Worm (Caenorhabditis elegans) whole organism, young adult: Measurements from ENCODE around the gene gpa-4.

ENCODE experiments used
- B0019.2 ChIP-seq: fragments of 200-800 bp; sonication (Bioruptor generic); conservative IDR thresholded peaks from 2 replicates; pipeline ENCODE4 v1.3.6; 2022; ENCODE audit warnings: missing genetic modification reagents, missing genetic modification characterization, missing compliant biosample characterization
- B0035.1 ChIP-seq: sonication (generic microtip); optimal IDR thresholded peaks from 2 replicates; lab custom pipeline; 2016; ENCODE audit warnings: missing genetic modification characterization, mild to moderate bottlenecking, missing compliant biosample characterization, missing genotype, missing genetic modification reagents
- C17E4.6 ChIP-seq: fragments of 200-800 bp; sonication (Bioruptor generic); IDR thresholded peaks from 2 replicates; pipeline ENCODE4 v1.3.6; 2022; ENCODE audit warnings: missing genetic modification reagents, missing genetic modification characterization, missing compliant biosample characterization
- D2030.7 ChIP-seq: fragments of 200-800 bp; sonication (Bioruptor generic); IDR thresholded peaks from 2 replicates; pipeline ENCODE4 v1.3.6; 2022; ENCODE audit warnings: missing genetic modification reagents, missing genetic modification characterization, missing compliant biosample characterization
- F22D6.2 ChIP-seq: sonication (generic microtip); optimal IDR thresholded peaks from 2 replicates; lab custom pipeline; 2016; ENCODE audit warnings: mild to moderate bottlenecking, missing genetic modification characterization, missing compliant biosample characterization
- F23B12.7 ChIP-seq: sonication (generic microtip); optimal IDR thresholded peaks from 2 replicates; lab custom pipeline; 2017; ENCODE audit warnings: missing genetic modification characterization, mild to moderate bottlenecking, missing compliant biosample characterization, antibody characterized with exemption, moderate library complexity; ENCODE audit not compliant: insufficient read depth
- F37B4.10 ChIP-seq: fragments of 200-800 bp; sonication (Bioruptor generic); IDR thresholded peaks from 2 replicates; pipeline ENCODE4 v1.3.6; 2022; ENCODE audit warnings: missing genetic modification characterization, missing compliant biosample characterization
- F49E8.2 ChIP-seq: sonication (generic microtip); optimal IDR thresholded peaks from 3 replicates; lab custom pipeline; 2017; ENCODE audit warnings: missing genetic modification characterization, mild to moderate bottlenecking, missing compliant biosample characterization, antibody characterized with exemption, moderate library complexity; ENCODE audit not compliant: insufficient read depth
- T07F8.4 ChIP-seq: sonication (generic microtip); optimal IDR thresholded peaks from 2 replicates; lab custom pipeline; 2016; ENCODE audit warnings: mild to moderate bottlenecking, missing genetic modification characterization, moderate library complexity, missing compliant biosample characterization
- Y67H2A.10 ChIP-seq: fragments of 200-800 bp; sonication (Bioruptor generic); conservative IDR thresholded peaks from 2 replicates; pipeline ENCODE4 v1.3.6; 2022; ENCODE audit warnings: missing genetic modification reagents, missing genetic modification characterization, missing compliant biosample characterization
- ZK185.1 ChIP-seq: sonication (generic microtip); optimal IDR thresholded peaks from 2 replicates; lab custom pipeline; 2016; ENCODE audit warnings: mild to moderate bottlenecking, missing genetic modification characterization, missing compliant biosample characterization; ENCODE audit not compliant: poor library complexity, severe bottlenecking
- aptf-2 ChIP-seq: fragments of 200-800 bp; sonication (Bioruptor generic); conservative IDR thresholded peaks from 2 replicates; pipeline ENCODE4 v1.3.6; 2022; ENCODE audit warnings: missing genetic modification reagents, missing genetic modification characterization, missing compliant biosample characterization
- athp-1 ChIP-seq: sonication (generic microtip); optimal IDR thresholded peaks from 2 replicates; lab custom pipeline; 2017; ENCODE audit warnings: mild to moderate bottlenecking, missing genetic modification characterization, missing compliant biosample characterization
- attf-3 ChIP-seq: fragments of 200-800 bp; sonication (Bioruptor generic); conservative IDR thresholded peaks from 2 replicates; pipeline ENCODE4 v1.3.6; 2022; ENCODE audit warnings: missing genetic modification reagents, missing genetic modification characterization, missing compliant biosample characterization
- attf-5 ChIP-seq: fragments of 200-800 bp; sonication (Bioruptor generic); optimal IDR thresholded peaks from 2 replicates; lab custom pipeline; 2018; ENCODE audit warnings: mild to moderate bottlenecking, missing genetic modification characterization, missing compliant biosample characterization
- attf-6 ChIP-seq: fragments of 200-800 bp; sonication (Bioruptor generic); IDR thresholded peaks from 2 replicates; pipeline ENCODE4 v1.3.6; 2022; ENCODE audit warnings: missing genetic modification reagents, missing genetic modification characterization, missing compliant biosample characterization
- bed-1 ChIP-seq: fragments of 200-800 bp; sonication (Bioruptor generic); IDR thresholded peaks from 2 replicates; pipeline ENCODE4 v1.3.6; 2022; ENCODE audit warnings: missing genetic modification reagents, missing genetic modification characterization, missing compliant biosample characterization
- bed-2 ChIP-seq: fragments of 200-800 bp; sonication (Bioruptor generic); IDR thresholded peaks from 2 replicates; pipeline ENCODE4 v1.3.6; 2022; ENCODE audit warnings: missing genetic modification reagents, missing genetic modification characterization, missing compliant biosample characterization
- cebp-2 ChIP-seq: fragments of 200-800 bp; sonication (Bioruptor generic); IDR thresholded peaks from 2 replicates; pipeline ENCODE4 v1.3.6; 2022; ENCODE audit warnings: missing genetic modification characterization, missing compliant biosample characterization
- ceh-100 ChIP-seq: fragments of 200-800 bp; sonication (Bioruptor generic); IDR thresholded peaks from 2 replicates; pipeline ENCODE4 v1.3.6; 2022; ENCODE audit warnings: missing genetic modification reagents, missing genetic modification characterization, missing compliant biosample characterization
- ceh-40 ChIP-seq: fragments of 200-800 bp; sonication (Bioruptor generic); IDR thresholded peaks from 2 replicates; pipeline ENCODE4 v1.3.6; 2022; ENCODE audit warnings: missing genetic modification characterization, missing compliant biosample characterization
- ceh-91 ChIP-seq: fragments of 200-800 bp; sonication (Bioruptor generic); IDR thresholded peaks from 2 replicates; pipeline ENCODE4 v1.3.6; 2022; ENCODE audit warnings: missing genetic modification reagents, missing genetic modification characterization, missing compliant biosample characterization
- die-1 ChIP-seq: sonication (generic microtip); optimal IDR thresholded peaks from 2 replicates; lab custom pipeline; 2016; ENCODE audit warnings: missing genotype, mild to moderate bottlenecking, missing genetic modification characterization, missing compliant biosample characterization
- dpff-1 ChIP-seq: sonication (generic microtip); optimal IDR thresholded peaks from 2 replicates; lab custom pipeline; 2017; ENCODE audit warnings: mild to moderate bottlenecking, missing genetic modification characterization, missing compliant biosample characterization
- dpl-1 ChIP-seq: fragments of 150-350 bp; optimal IDR thresholded peaks from 2 replicates; lab custom pipeline; 2014; ENCODE audit warnings: missing biosample characterization, missing genetic modification reagents, missing genetic modification characterization
- egl-18 ChIP-seq: fragments of 200-800 bp; sonication (Bioruptor generic); IDR thresholded peaks from 2 replicates; pipeline ENCODE4 v1.3.6; 2022; ENCODE audit warnings: missing genetic modification reagents, missing genetic modification characterization, missing compliant biosample characterization
- ets-4 ChIP-seq: fragments of 200-800 bp; sonication (Bioruptor generic); optimal IDR thresholded peaks from 2 replicates; lab custom pipeline; 2018; ENCODE audit warnings: mild to moderate bottlenecking, missing genetic modification characterization, missing compliant biosample characterization
- hlh-12 ChIP-seq: sonication (generic microtip); optimal IDR thresholded peaks from 2 replicates; lab custom pipeline; 2016; ENCODE audit warnings: missing genetic modification characterization, missing compliant biosample characterization
- hsf-1 ChIP-seq: fragments of 200-800 bp; sonication (Bioruptor generic); IDR thresholded peaks from 2 replicates; pipeline ENCODE4 v1.3.6; 2022; ENCODE audit warnings: missing genetic modification reagents, missing genetic modification characterization, missing compliant biosample characterization
- madf-6 ChIP-seq: fragments of 200-800 bp; sonication (Bioruptor generic); IDR thresholded peaks from 2 replicates; pipeline ENCODE4 v1.3.6; 2022; ENCODE audit warnings: missing genetic modification reagents, missing genetic modification characterization, missing compliant biosample characterization
- mes-4 ChIP-seq: sonication (generic microtip); optimal IDR thresholded peaks from 2 replicates; lab custom pipeline; 2016; ENCODE audit warnings: missing genotype, missing genetic modification characterization, missing compliant biosample characterization
- mxl-1 ChIP-seq: sonication (generic microtip); optimal IDR thresholded peaks from 2 replicates; lab custom pipeline; 2016; ENCODE audit warnings: missing genetic modification characterization, missing compliant biosample characterization
- nfya-2 ChIP-seq: fragments of 200-800 bp; sonication (Bioruptor generic); IDR thresholded peaks from 2 replicates; pipeline ENCODE4 v1.3.6; 2022; ENCODE audit warnings: missing genetic modification reagents, missing genetic modification characterization, missing compliant biosample characterization
- nfyb-1 ChIP-seq: fragments of 200-800 bp; sonication (Bioruptor generic); IDR thresholded peaks from 2 replicates; pipeline ENCODE4 v1.3.6; 2022; ENCODE audit warnings: missing genetic modification reagents, missing genetic modification characterization, missing compliant biosample characterization
- rec-8 ChIP-seq, 2 experiments: sonication (generic microtip); optimal IDR thresholded peaks; 2 replicates each; lab custom pipeline; 2016; ENCODE audit warnings: mild to moderate bottlenecking in 2 of 2, missing genetic modification characterization in 2 of 2, missing genetic modification reagents in 2 of 2, missing genotype in 2 of 2, missing biosample characterization in 1 of 2, missing compliant biosample characterization in 1 of 2, moderate library complexity in 1 of 2
- repo-1 ChIP-seq: sonication (generic microtip); optimal IDR thresholded peaks from 2 replicates; lab custom pipeline; 2017; ENCODE audit warnings: mild to moderate bottlenecking, missing genetic modification characterization, missing compliant biosample characterization
- sdz-38 ChIP-seq: sonication (generic microtip); optimal IDR thresholded peaks from 2 replicates; lab custom pipeline; 2016; ENCODE audit warnings: missing genotype, missing genetic modification characterization, missing compliant biosample characterization
- somi-1 ChIP-seq: fragments of 200-800 bp; sonication (Bioruptor generic); optimal IDR thresholded peaks from 2 replicates; lab custom pipeline; 2018; ENCODE audit warnings: mild to moderate bottlenecking, missing genetic modification characterization, missing compliant biosample characterization
- tbp1 ChIP-seq: fragments of 200-800 bp; sonication (Bioruptor generic); optimal IDR thresholded peaks from 2 replicates; lab custom pipeline; 2018; ENCODE audit warnings: mild to moderate bottlenecking, missing genetic modification characterization, missing compliant biosample characterization
- unc-130 ChIP-seq: sonication (generic microtip); optimal IDR thresholded peaks from 2 replicates; lab custom pipeline; 2016; ENCODE audit warnings: missing genetic modification reagents, missing genetic modification characterization, missing compliant biosample characterization
- unc-62 ChIP-seq: fragments of 150-350 bp; optimal IDR thresholded peaks from 2 replicates; lab custom pipeline; 2014; ENCODE audit warnings: missing biosample characterization, missing genetic modification reagents, missing genetic modification characterization
- xnd-1 ChIP-seq: sonication (generic microtip); optimal IDR thresholded peaks from 2 replicates; lab custom pipeline; 2016; ENCODE audit warnings: missing genotype, missing genetic modification reagents, missing genetic modification characterization, missing compliant biosample characterization
- ztf-3 ChIP-seq: fragments of 200-800 bp; sonication (Bioruptor generic); optimal IDR thresholded peaks from 2 replicates; lab custom pipeline; 2018; ENCODE audit warnings: mild to moderate bottlenecking, missing genetic modification characterization, missing compliant biosample characterization
- ztf-6 ChIP-seq: fragments of 200-800 bp; sonication (Bioruptor generic); IDR thresholded peaks from 2 replicates; pipeline ENCODE4 v1.3.6; 2022; ENCODE audit warnings: missing genetic modification reagents, missing genetic modification characterization, missing compliant biosample characterization

gpa-4 gene

ce11 chrIV:390279-390678, 11.2 kb upstream of the gpa-4 start, which contains the start of the genes ears-2 and uncp-18 (continued):
- peak; percentile 87 for TF ChIP-seq F23B12.7 (tag; lab: Kevin White, UChicago)
- peak; percentile 71; the same call in 1 of the 2 replicates for TF ChIP-seq aptf-2
- TF ChIP-seq attf-5 (GFP tag; lab: Kevin White, UChicago), result peak; percentile 98
- peak; percentile 97 for TF ChIP-seq ceh-100 (GFP tag; lab: Robert Waterston, UW)
- TF ChIP-seq unc-62 (GFP tag; lab: Kevin White, UChicago), result no peak
- TF ChIP-seq attf-6 (GFP tag; lab: Robert Waterston, UW), result no peak
- peak; percentile 96 for TF ChIP-seq athp-1 (tag; lab: Kevin White, UChicago)
- TF ChIP-seq bed-2, result peak; percentile 75
- peak; percentile 41 for TF ChIP-seq F22D6.2 (tag; lab: Kevin White, UChicago)
- TF ChIP-seq ztf-3, result no peak
- TF ChIP-seq bed-1, result no peak
- TF ChIP-seq F37B4.10, result no peak
- TF ChIP-seq attf-3 (GFP tag; lab: Robert Waterston, UW), result peak; percentile 77
- peak; percentile 79 to 83 for TF ChIP-seq rec-8 (tag; optimal IDR thresholded peaks at IDR 0.05; lab: Kevin White, UChicago)
- TF ChIP-seq nfya-2, result no peak
- TF ChIP-seq die-1, result peak; percentile 62
- TF ChIP-seq B0019.2 (GFP tag; lab: Robert Waterston, UW), result peak; percentile 65; the same call in 1 of the 2 replicates
- no peak for TF ChIP-seq ceh-40 (GFP tag; lab: Robert Waterston, UW)
- TF ChIP-seq ceh-91 (GFP tag; lab: Robert Waterston, UW), result peak; percentile 82
- no peak for TF ChIP-seq mes-4
- TF ChIP-seq ets-4, result no peak
- no peak for TF ChIP-seq sdz-38 (tag; lab: Kevin White, UChicago)
- TF ChIP-seq T07F8.4 (tag; lab: Kevin White, UChicago), result peak; percentile 74
- peak; percentile 74 for TF ChIP-seq tbp1 (GFP tag; lab: Kevin White, UChicago)
- TF ChIP-seq C17E4.6 (GFP tag; lab: Robert Waterston, UW), result peak; percentile 72; the same call in 1 of the 2 replicates
- TF ChIP-seq Y67H2A.10 (GFP tag; lab: Robert Waterston, UW), result peak; percentile 84
- no peak for TF ChIP-seq cebp-2
- TF ChIP-seq dpl-1 (GFP tag; lab: Kevin White, UChicago), result peak; percentile 46
- 0 out of 2 replicates have a peak, but pooled peaks have one; percentile 48 for TF ChIP-seq egl-18 (GFP tag; lab: Robert Waterston, UW)
- peak; percentile 39 for TF ChIP-seq repo-1
- TF ChIP-seq dpff-1 (tag; lab: Kevin White, UChicago), result no peak
- TF ChIP-seq hlh-12, result no peak
- TF ChIP-seq nfyb-1 (GFP tag; lab: Robert Waterston, UW), result peak; percentile 90
- peak; percentile 80 for TF ChIP-seq ZK185.1
- TF ChIP-seq madf-6 (GFP tag; lab: Robert Waterston, UW), result peak; percentile 65
- peak; percentile 50 for TF ChIP-seq B0035.1
- TF ChIP-seq somi-1 (GFP tag; lab: Kevin White, UChicago), result peak; percentile 66
- TF ChIP-seq unc-130, result peak; percentile 94
- TF ChIP-seq hsf-1 (GFP tag; lab: Robert Waterston, UW), result peak; percentile 65
- TF ChIP-seq D2030.7 (GFP tag; lab: Robert Waterston, UW), result peak; percentile 93
- TF ChIP-seq mxl-1 (tag; lab: Kevin White, UChicago), result peak; percentile 24
- TF ChIP-seq F49E8.2 (tag; lab: Kevin White, UChicago), result peak; percentile 84
- TF ChIP-seq xnd-1 (tag; lab: Kevin White, UChicago), result no peak
- TF ChIP-seq ztf-6 (GFP tag; lab: Robert Waterston, UW), result 0 out of 2 replicates have a peak, but pooled peaks have one; percentile 54
